Worm (Caenorhabditis elegans) whole organism, L1 larva: Measurements from ENCODE around the gene C29F9.5.

Experiments
- C16A3.4 ChIP-seq: fragments of 150-350 bp; optimal IDR thresholded peaks from 2 replicates; lab custom pipeline; 2014; ENCODE audit warnings: missing biosample characterization, missing genetic modification characterization
- C34B4.2 ChIP-seq: sonication (generic microtip); optimal IDR thresholded peaks from 2 replicates; lab custom pipeline; 2017; ENCODE audit warnings: mild to moderate bottlenecking, missing genetic modification characterization, missing compliant biosample characterization
- F16B12.6 ChIP-seq: fragments of 150-350 bp; optimal IDR thresholded peaks from 2 replicates; lab custom pipeline; 2014; ENCODE audit warnings: missing biosample characterization, missing genetic modification characterization
- aha-1 ChIP-seq: fragments of 150-350 bp; optimal IDR thresholded peaks from 2 replicates; lab custom pipeline; 2014; ENCODE audit warnings: missing biosample characterization, missing genetic modification characterization
- blmp-1 ChIP-seq: fragments of 150-350 bp; optimal IDR thresholded peaks from 2 replicates; lab custom pipeline; 2014; ENCODE audit warnings: missing biosample characterization, missing genetic modification characterization
- ceh-8 ChIP-seq: fragments of 200-800 bp; sonication (Bioruptor generic); optimal IDR thresholded peaks from 2 replicates; lab custom pipeline; 2018; ENCODE audit warnings: mild to moderate bottlenecking, missing genetic modification characterization, moderate library complexity, missing compliant biosample characterization
- ceh-82 ChIP-seq, 3 experiments: fragments of 150-350 bp in 1 of 3; sonication (generic microtip) in 2 of 3; optimal IDR thresholded peaks; 2 replicates each; lab custom pipeline; 2014 to 2017; ENCODE audit warnings: missing biosample characterization in 3 of 3, missing genetic modification characterization in 3 of 3
- ceh-88 ChIP-seq: fragments of 200-800 bp; sonication (Bioruptor generic); IDR thresholded peaks from 2 replicates; pipeline ENCODE4 v1.3.6; 2022; ENCODE audit warnings: missing genetic modification characterization, missing compliant biosample characterization
- ceh-90 ChIP-seq: sonication (generic microtip); optimal IDR thresholded peaks from 2 replicates; lab custom pipeline; 2016; ENCODE audit warnings: missing genetic modification characterization, missing compliant biosample characterization
- dpl-1 ChIP-seq, 3 experiments: fragments of 150-350 bp in 2 of 3; sonication (generic microtip) in 1 of 3; optimal IDR thresholded peaks; 2 replicates each; lab custom pipeline; 2014 to 2017; ENCODE audit warnings: missing biosample characterization in 3 of 3, missing genetic modification characterization in 3 of 3, missing genetic modification reagents in 3 of 3
- efl-1 ChIP-seq, 4 experiments: fragments of 150-350 bp; optimal IDR thresholded peaks in 3 of 4; peaks in 1 of 4; 1 replicate in 1 of 4; 2 replicates in 3 of 4; lab custom pipeline; 2014; ENCODE audit warnings: missing biosample characterization in 2 of 4, missing genetic modification characterization in 2 of 4, missing genetic modification reagents in 2 of 4
- efl-3 ChIP-seq: fragments of 200-800 bp; sonication (Bioruptor generic); optimal IDR thresholded peaks from 2 replicates; lab custom pipeline; 2018; ENCODE audit warnings: mild to moderate bottlenecking, missing genetic modification characterization, missing compliant biosample characterization
- egl-13 ChIP-seq: sonication (generic microtip); optimal IDR thresholded peaks from 2 replicates; lab custom pipeline; 2016; ENCODE audit warnings: missing genotype, missing genetic modification reagents, missing genetic modification characterization, missing compliant biosample characterization
- egl-27 ChIP-seq, 2 experiments: fragments of 150-350 bp in 1 of 2; sonication (generic microtip); optimal IDR thresholded peaks; 3 replicates each; lab custom pipeline; 2017 to 2018; ENCODE audit warnings: missing biosample characterization in 2 of 2, missing genetic modification characterization in 2 of 2, missing genetic modification reagents in 2 of 2
- elt-3 ChIP-seq, 6 experiments: fragments of 150-350 bp in 1 of 6; sonication (generic microtip); optimal IDR thresholded peaks; 2 replicates each; lab custom pipeline; 2017 to 2018; ENCODE audit warnings: missing biosample characterization in 6 of 6, missing genetic modification characterization in 6 of 6, inconsistent platforms in 1 of 6
- ets-5 ChIP-seq: fragments of 200-800 bp; sonication (Bioruptor generic); IDR thresholded peaks from 2 replicates; pipeline ENCODE4 v1.3.6; 2022; ENCODE audit warnings: missing genetic modification characterization, missing compliant biosample characterization
- fkh-10 ChIP-seq: sonication (generic microtip); optimal IDR thresholded peaks from 2 replicates; lab custom pipeline; 2017; ENCODE audit warnings: missing biosample characterization, missing genetic modification reagents, missing genetic modification characterization
- fkh-4 ChIP-seq: sonication (generic microtip); optimal IDR thresholded peaks from 2 replicates; lab custom pipeline; 2016; ENCODE audit warnings: missing compliant biosample characterization, missing genetic modification characterization, borderline replicate concordance
- fkh-8 ChIP-seq: sonication (generic microtip); optimal IDR thresholded peaks from 2 replicates; lab custom pipeline; 2016; ENCODE audit warnings: mild to moderate bottlenecking, missing genetic modification characterization, missing compliant biosample characterization
- fos-1 ChIP-seq: fragments of 150-350 bp; optimal IDR thresholded peaks from 2 replicates; lab custom pipeline; 2014; ENCODE audit warnings: missing biosample characterization, missing genetic modification characterization
- grh-1 ChIP-seq: fragments of 200-800 bp; sonication (Bioruptor generic); IDR thresholded peaks from 2 replicates; pipeline ENCODE4 v1.3.6; 2022; ENCODE audit warnings: missing genetic modification reagents, missing genetic modification characterization, missing compliant biosample characterization
- hlh-4 ChIP-seq: sonication (generic microtip); optimal IDR thresholded peaks from 2 replicates; lab custom pipeline; 2016; ENCODE audit warnings: mild to moderate bottlenecking, missing genetic modification characterization, missing compliant biosample characterization
- irx-1 ChIP-seq: sonication (generic microtip); optimal IDR thresholded peaks from 2 replicates; lab custom pipeline; 2016; ENCODE audit warnings: missing genetic modification characterization, missing compliant biosample characterization
- isw-1 ChIP-seq: fragments of 200-800 bp; sonication (Bioruptor generic); IDR thresholded peaks from 2 replicates; pipeline ENCODE4 v1.3.6; 2022; ENCODE audit warnings: missing genetic modification characterization, missing compliant biosample characterization
- lin-13 ChIP-seq: fragments of 150-350 bp; optimal IDR thresholded peaks from 2 replicates; lab custom pipeline; 2014; ENCODE audit warnings: missing biosample characterization, missing genetic modification reagents, missing genetic modification characterization
- lin-14 ChIP-seq: fragments of 200-800 bp; sonication (Bioruptor generic); optimal IDR thresholded peaks from 2 replicates; lab custom pipeline; 2018; ENCODE audit warnings: mild to moderate bottlenecking, missing genetic modification characterization, moderate library complexity, missing compliant biosample characterization
- lin-15B ChIP-seq: fragments of 150-350 bp; sonication (generic microtip); optimal IDR thresholded peaks from 3 replicates; lab custom pipeline; 2014; ENCODE audit warnings: missing biosample characterization, missing genetic modification characterization
- lir-3 ChIP-seq: sonication (generic microtip); optimal IDR thresholded peaks from 2 replicates; lab custom pipeline; 2016; ENCODE audit warnings: mild to moderate bottlenecking, missing genetic modification characterization, moderate library complexity, missing compliant biosample characterization; ENCODE audit not compliant: poor library complexity
- mdl-1 ChIP-seq, 2 experiments: fragments of 150-350 bp; optimal IDR thresholded peaks; 2 replicates each; lab custom pipeline; 2014 to 2017; ENCODE audit warnings: missing biosample characterization in 2 of 2, missing genetic modification characterization in 2 of 2, inconsistent platforms in 1 of 2
- mef-2 ChIP-seq: fragments of 150-350 bp; optimal IDR thresholded peaks from 2 replicates; lab custom pipeline; 2014; ENCODE audit warnings: missing biosample characterization, missing genetic modification characterization
- mep-1 ChIP-seq: fragments of 150-350 bp; optimal IDR thresholded peaks from 2 replicates; lab custom pipeline; 2014; ENCODE audit warnings: missing biosample characterization, missing genetic modification characterization
- nhr-11 ChIP-seq: fragments of 150-350 bp; optimal IDR thresholded peaks from 2 replicates; lab custom pipeline; 2014; ENCODE audit warnings: missing biosample characterization, missing genetic modification characterization
- nhr-12 ChIP-seq: sonication (generic microtip); optimal IDR thresholded peaks from 2 replicates; lab custom pipeline; 2017; ENCODE audit warnings: missing biosample characterization, missing genetic modification characterization
- nhr-20 ChIP-seq: sonication (generic microtip); optimal IDR thresholded peaks from 2 replicates; lab custom pipeline; 2016; ENCODE audit warnings: mild to moderate bottlenecking, missing genetic modification characterization, missing compliant biosample characterization
- nhr-237 ChIP-seq: fragments of 150-350 bp; optimal IDR thresholded peaks from 2 replicates; lab custom pipeline; 2014; ENCODE audit warnings: missing biosample characterization, missing genetic modification characterization
- nhr-28 ChIP-seq: fragments of 150-350 bp; optimal IDR thresholded peaks from 2 replicates; lab custom pipeline; 2014; ENCODE audit warnings: missing biosample characterization, missing genetic modification characterization
- nhr-76 ChIP-seq: sonication (generic microtip); optimal IDR thresholded peaks from 2 replicates; lab custom pipeline; 2017; ENCODE audit warnings: missing biosample characterization, missing genetic modification characterization
- nhr-84 ChIP-seq: sonication (generic microtip); optimal IDR thresholded peaks from 2 replicates; lab custom pipeline; 2017; ENCODE audit warnings: missing biosample characterization, missing genetic modification characterization
- nhr-85 ChIP-seq: sonication (generic microtip); peaks from one replicate; lab custom pipeline; 2016; ENCODE audit warnings: missing genetic modification characterization, inconsistent platforms, missing compliant biosample characterization
- nhr-90 ChIP-seq: sonication (generic microtip); optimal IDR thresholded peaks from 2 replicates; lab custom pipeline; 2016; ENCODE audit warnings: mild to moderate bottlenecking, missing genetic modification characterization, missing compliant biosample characterization; ENCODE audit not compliant: poor library complexity
- pax-3 ChIP-seq: fragments of 200-800 bp; sonication (Bioruptor generic); optimal IDR thresholded peaks from 2 replicates; lab custom pipeline; 2018; ENCODE audit warnings: mild to moderate bottlenecking, missing genetic modification characterization, moderate library complexity, missing compliant biosample characterization
- pqm-1 ChIP-seq: sonication (generic microtip); optimal IDR thresholded peaks from 3 replicates; lab custom pipeline; 2017; ENCODE audit warnings: missing biosample characterization, missing genetic modification characterization
- skn-1 ChIP-seq: fragments of 150-350 bp; optimal IDR thresholded peaks from 2 replicates; lab custom pipeline; 2014; ENCODE audit warnings: missing biosample characterization, missing genetic modification characterization
- snpc-4 ChIP-seq: fragments of 150-350 bp; optimal IDR thresholded peaks from 2 replicates; lab custom pipeline; 2014; ENCODE audit warnings: missing biosample characterization, missing genetic modification characterization
- sox-4 ChIP-seq: sonication (generic microtip); optimal IDR thresholded peaks from 2 replicates; lab custom pipeline; 2016; ENCODE audit warnings: missing genetic modification characterization, missing compliant biosample characterization
- sptf-1 ChIP-seq: fragments of 150-350 bp; optimal IDR thresholded peaks from 2 replicates; lab custom pipeline; 2014; ENCODE audit warnings: missing biosample characterization, missing genetic modification characterization
- sup-37 ChIP-seq: fragments of 200-800 bp; sonication (Bioruptor generic); optimal IDR thresholded peaks from 2 replicates; lab custom pipeline; 2018; ENCODE audit warnings: mild to moderate bottlenecking, missing genetic modification characterization, missing compliant biosample characterization
- unc-30 ChIP-seq: sonication (generic microtip); optimal IDR thresholded peaks from 2 replicates; lab custom pipeline; 2017; ENCODE audit warnings: missing biosample characterization, missing genetic modification characterization
- unc-86 ChIP-seq: sonication (generic microtip); optimal IDR thresholded peaks from 2 replicates; lab custom pipeline; 2016; ENCODE audit warnings: missing genetic modification characterization, missing compliant biosample characterization
- unc-98 ChIP-seq: fragments of 200-800 bp; sonication (Bioruptor generic); IDR thresholded peaks from 2 replicates; pipeline ENCODE4 v1.3.6; 2022; ENCODE audit warnings: missing genetic modification characterization, missing compliant biosample characterization
- zip-4 ChIP-seq: fragments of 200-800 bp; sonication (Bioruptor generic); optimal IDR thresholded peaks from 2 replicates; lab custom pipeline; 2018; ENCODE audit warnings: mild to moderate bottlenecking, missing genetic modification characterization, moderate library complexity, missing compliant biosample characterization
- ztf-11 ChIP-seq, 2 experiments: sonication (generic microtip); optimal IDR thresholded peaks; 2 replicates each; lab custom pipeline; 2016 to 2017; ENCODE audit warnings: missing genetic modification characterization in 2 of 2, missing biosample characterization in 1 of 2, missing compliant biosample characterization in 1 of 2
- ztf-4 ChIP-seq: fragments of 150-350 bp; optimal IDR thresholded peaks from 2 replicates; lab custom pipeline; 2014; ENCODE audit warnings: missing biosample characterization, missing genetic modification characterization

Gene C29F9.5

ce11 chrIII:86316-86715, 31.0 kb upstream of the C29F9.5 start, which contains the start of gene attf-3:
TSS of gene attf-3 (minus strand) at chrIII:86384.
- peak; percentile 50 for TF ChIP-seq fos-1 (tag; lab: Kevin White, UChicago)
- peak; percentile 74 for TF ChIP-seq fkh-8 (tag; lab: Kevin White, UChicago)
- TF ChIP-seq ceh-88 = peak; percentile 20; the same call in 1 of the 2 replicates
- TF ChIP-seq mef-2 (tag; lab: Kevin White, UChicago) = peak; percentile 53
- TF ChIP-seq mep-1 (tag; lab: Kevin White, UChicago) = peak; percentile 75
- no peak for TF ChIP-seq nhr-90
- TF ChIP-seq sptf-1 (tag; lab: Kevin White, UChicago) = no peak
- no peak for TF ChIP-seq grh-1 (GFP tag; lab: Robert Waterston, UW)
- no peak for TF ChIP-seq pqm-1 (tag; lab: Kevin White, UChicago)
- no peak for TF ChIP-seq sup-37
- TF ChIP-seq lin-15B (tag; lab: Kevin White, UChicago) = peak; percentile 55
- TF ChIP-seq nhr-85 (tag; lab: Kevin White, UChicago) = no peak
- peak; percentile 61 for TF ChIP-seq C16A3.4 (tag; lab: Kevin White, UChicago)
- peak; percentile 67 for TF ChIP-seq blmp-1 (tag; lab: Kevin White, UChicago)
- TF ChIP-seq zip-4 = no peak
- no peak for TF ChIP-seq ztf-11 (tag; optimal IDR thresholded peaks at IDR 0.05; lab: Kevin White, UChicago)
- TF ChIP-seq lin-13 (GFP tag; lab: Kevin White, UChicago) = peak; percentile 39
- peak; percentile 58 for TF ChIP-seq isw-1 (GFP tag; lab: Robert Waterston, UW)
- TF ChIP-seq ztf-4 = no peak
- TF ChIP-seq ceh-90 (tag; lab: Kevin White, UChicago) = no peak
- no peak for TF ChIP-seq egl-27 (tag; optimal IDR thresholded peaks at IDR 0.05; lab: Kevin White, UChicago)
- peak; percentile 50 to 79 (median 65) for TF ChIP-seq dpl-1 (GFP tag; optimal IDR thresholded peaks at IDR 0.05; lab: Kevin White, UChicago)
- peak; percentile 35 for TF ChIP-seq unc-86 (tag; lab: Kevin White, UChicago)
- peak; percentile 75 to 81 for TF ChIP-seq efl-1 (optimal IDR thresholded peaks at IDR 0.05; lab: Kevin White, UChicago)
- peak; percentile 64 to 95 for TF ChIP-seq efl-1 (GFP tag; optimal IDR thresholded peaks at IDR 0.05 in 1 of 2; lab: Kevin White, UChicago)
- TF ChIP-seq unc-98 (GFP tag; lab: Robert Waterston, UW) = no peak
- no peak for TF ChIP-seq nhr-28 (tag; lab: Kevin White, UChicago)
- TF ChIP-seq ceh-82 (tag; optimal IDR thresholded peaks at IDR 0.05; lab: Kevin White, UChicago) = peak; percentile 43 to 81 (median 60)
- no peak for TF ChIP-seq pax-3 (tag; lab: Kevin White, UChicago)
- TF ChIP-seq snpc-4 = peak; percentile 42
- TF ChIP-seq fkh-10 = peak; percentile 32
- no peak for TF ChIP-seq hlh-4 (tag; lab: Kevin White, UChicago)
- TF ChIP-seq nhr-84 (tag; lab: Kevin White, UChicago) = no peak
- peak; percentile 69 for TF ChIP-seq lin-14 (GFP tag; lab: Kevin White, UChicago)
- no peak for TF ChIP-seq fkh-4
- no peak for TF ChIP-seq nhr-11
- no peak for TF ChIP-seq nhr-237
- TF ChIP-seq irx-1 (tag; lab: Kevin White, UChicago) = no peak
- peak; percentile 49 for TF ChIP-seq egl-13 (tag; lab: Kevin White, UChicago)
- no peak for TF ChIP-seq efl-3 (GFP tag; lab: Kevin White, UChicago)
- TF ChIP-seq nhr-76 = no peak
- TF ChIP-seq elt-3 (tag; optimal IDR thresholded peaks at IDR 0.05; lab: Kevin White, UChicago) = peak in 1 of 6 experiments; percentile 50
- no peak for TF ChIP-seq lir-3
- no peak for TF ChIP-seq unc-30 (tag; lab: Kevin White, UChicago)
- TF ChIP-seq aha-1 (tag; lab: Kevin White, UChicago) = no peak
- no peak for TF ChIP-seq nhr-20
- TF ChIP-seq sox-4 (tag; lab: Kevin White, UChicago) = no peak
- no peak for TF ChIP-seq C34B4.2 (tag; lab: Kevin White, UChicago)
- peak; percentile 38 for TF ChIP-seq F16B12.6 (tag; lab: Kevin White, UChicago)
- TF ChIP-seq mdl-1 (tag; optimal IDR thresholded peaks at IDR 0.05; lab: Kevin White, UChicago) = peak in 1 of 2 experiments; percentile 57
- TF ChIP-seq ceh-8 = no peak
- TF ChIP-seq skn-1 (tag; lab: Kevin White, UChicago) = peak; percentile 63
- no peak for TF ChIP-seq nhr-12 (tag; lab: Kevin White, UChicago)
- TF ChIP-seq ets-5 (GFP tag; lab: Robert Waterston, UW) = no peak
